Fruit fly (Drosophila melanogaster) whole organism, embryonic: Measurements from ENCODE around the gene shv.

Experiments
- Antp ChIP-seq: fragments of 200-800 bp; sonication (Bioruptor generic); optimal IDR thresholded peaks from 3 replicates; lab custom pipeline; 2016; ENCODE audit warnings: missing biosample characterization, missing genetic modification characterization
- Asciz ChIP-seq: fragments of 200-800 bp; sonication (Bioruptor generic); optimal IDR thresholded peaks from 2 replicates; lab custom pipeline; 2017; ENCODE audit warnings: missing biosample characterization, mild to moderate bottlenecking, missing genetic modification characterization, missing genetic modification reagents
- Awh ChIP-seq: fragments of 200-800 bp; sonication (Bioruptor generic); IDR thresholded peaks from 2 replicates; pipeline ENCODE4, ENCODE4 v1.3.6; 2022; ENCODE audit warnings: missing biosample characterization, missing genetic modification characterization
- Blimp-1 ChIP-seq: fragments of 200-800 bp; sonication (Bioruptor generic); optimal IDR thresholded peaks from 3 replicates; lab custom pipeline; 2018; ENCODE audit warnings: missing biosample characterization, missing genetic modification characterization, mild to moderate bottlenecking, moderate library complexity, missing genetic modification reagents
- C15 ChIP-seq: fragments of 200-800 bp; sonication (Bioruptor generic); IDR thresholded peaks from 3 replicates; pipeline ENCODE4 v1.3.6; 2022; ENCODE audit warnings: missing biosample characterization, missing genetic modification characterization
- CG10147 ChIP-seq: fragments of 200-800 bp; sonication (Bioruptor generic); optimal IDR thresholded peaks from 2 replicates; lab custom pipeline; 2019; ENCODE audit warnings: missing biosample characterization, mild to moderate bottlenecking, missing genetic modification characterization, moderate library complexity
- CG10462 ChIP-seq: fragments of 200-800 bp; sonication (Bioruptor generic); optimal IDR thresholded peaks from 2 replicates; lab custom pipeline; 2016; ENCODE audit warnings: missing biosample characterization, missing genetic modification characterization
- CG11093 ChIP-seq: fragments of 200-800 bp; sonication (Bioruptor generic); IDR thresholded peaks from 3 replicates; pipeline ENCODE4 v1.3.6; 2022; ENCODE audit warnings: missing biosample characterization, missing genetic modification characterization
- CG13123 ChIP-seq: fragments of 200-800 bp; sonication (Bioruptor generic); optimal IDR thresholded peaks from 2 replicates; lab custom pipeline; 2016; ENCODE audit warnings: missing biosample characterization, missing genetic modification characterization
- CG15601 ChIP-seq: fragments of 200-800 bp; sonication (Bioruptor generic); optimal IDR thresholded peaks from 3 replicates; lab custom pipeline; 2019; ENCODE audit warnings: missing biosample characterization, mild to moderate bottlenecking, missing genetic modification characterization, moderate library complexity
- CG2120 ChIP-seq: fragments of 200-800 bp; sonication (Bioruptor generic); optimal IDR thresholded peaks from 3 replicates; lab custom pipeline; 2016; ENCODE audit warnings: missing biosample characterization, missing genetic modification characterization
- CG2678 ChIP-seq: fragments of 200-800 bp; sonication (Bioruptor generic); optimal IDR thresholded peaks from 3 replicates; lab custom pipeline; 2019; ENCODE audit warnings: missing biosample characterization, mild to moderate bottlenecking, missing genetic modification characterization, moderate library complexity
- CG30020 ChIP-seq: fragments of 200-800 bp; optimal IDR thresholded peaks from 2 replicates; lab custom pipeline; 2019; ENCODE audit warnings: missing biosample characterization, mild to moderate bottlenecking, missing genetic modification characterization, moderate library complexity
- CG31365 ChIP-seq: fragments of 200-800 bp; sonication (Bioruptor generic); optimal IDR thresholded peaks from 2 replicates; lab custom pipeline; 2018; ENCODE audit warnings: missing biosample characterization, mild to moderate bottlenecking, missing genetic modification characterization
- CG31441 ChIP-seq: fragments of 200-800 bp; sonication (Bioruptor generic); IDR thresholded peaks from 2 replicates; pipeline ENCODE4 v1.3.6; 2022; ENCODE audit warnings: missing biosample characterization, missing genetic modification characterization
- CG34224 ChIP-seq: fragments of 200-800 bp; sonication (Bioruptor generic); IDR thresholded peaks from 3 replicates; pipeline ENCODE4 v1.3.6; 2022; ENCODE audit warnings: missing biosample characterization, missing genetic modification characterization; ENCODE audit not compliant: partially characterized antibody
- CG34376 ChIP-seq: fragments of 200-800 bp; sonication (Bioruptor generic); optimal IDR thresholded peaks from 2 replicates; lab custom pipeline; 2018; ENCODE audit warnings: missing biosample characterization, mild to moderate bottlenecking, missing genetic modification characterization
- CG3847 ChIP-seq: fragments of 200-800 bp; sonication (Bioruptor generic); IDR thresholded peaks from 2 replicates; pipeline ENCODE4 v1.3.6; 2022; ENCODE audit warnings: missing biosample characterization, missing genetic modification characterization
- CG5245 ChIP-seq: fragments of 200-800 bp; sonication (Bioruptor generic); optimal IDR thresholded peaks from 3 replicates; lab custom pipeline; 2016; ENCODE audit warnings: missing biosample characterization, missing genetic modification characterization
- CG6765 ChIP-seq: fragments of 200-800 bp; sonication (Bioruptor generic); optimal IDR thresholded peaks from 3 replicates; lab custom pipeline; 2017; ENCODE audit warnings: missing biosample characterization, mild to moderate bottlenecking, missing genetic modification characterization
- CG6791 ChIP-seq: fragments of 200-800 bp; sonication (Bioruptor generic); IDR thresholded peaks from 3 replicates; pipeline ENCODE4 v1.3.6; 2022; ENCODE audit warnings: missing biosample characterization, missing genetic modification characterization; ENCODE audit not compliant: partially characterized antibody
- CG7372 ChIP-seq: fragments of 200-800 bp; sonication (Bioruptor generic); IDR thresholded peaks from 2 replicates; pipeline ENCODE4 v1.3.6; 2022; ENCODE audit warnings: missing biosample characterization, missing genetic modification characterization
- Gsc ChIP-seq: fragments of 200-800 bp; sonication (Bioruptor generic); IDR thresholded peaks from 2 replicates; pipeline ENCODE4 v1.3.6; 2022; ENCODE audit warnings: missing biosample characterization, missing genetic modification characterization
- HLH54F ChIP-seq: fragments of 200-800 bp; sonication (Bioruptor generic); optimal IDR thresholded peaks from 3 replicates; lab custom pipeline; 2016; ENCODE audit warnings: missing biosample characterization, missing genetic modification characterization
- Hr78 ChIP-seq, 2 experiments: fragments of 200-800 bp in 1 of 2; fragments of >200 bp in 1 of 2; sonication (Bioruptor generic) in 1 of 2; optimal IDR thresholded peaks; 2 replicates each; lab custom pipeline; 2017 to 2019; ENCODE audit warnings: missing biosample characterization in 2 of 2, missing genetic modification characterization in 2 of 2, mild to moderate bottlenecking in 1 of 2, moderate library complexity in 1 of 2
- Jarid2 ChIP-seq: fragments of 200-800 bp; sonication (Bioruptor generic); optimal IDR thresholded peaks from 3 replicates; lab custom pipeline; 2017; ENCODE audit warnings: mild to moderate bottlenecking, missing biosample characterization, missing genetic modification reagents, missing genetic modification characterization
- NK7.1 ChIP-seq: fragments of 200-800 bp; sonication (Bioruptor generic); optimal IDR thresholded peaks from 3 replicates; lab custom pipeline; 2016; ENCODE audit warnings: missing biosample characterization, missing genetic modification characterization
- Ptx1 ChIP-seq: fragments of 200-800 bp; sonication (Bioruptor generic); IDR thresholded peaks from 2 replicates; pipeline ENCODE4 v1.3.6; 2022; ENCODE audit warnings: missing biosample characterization, missing genetic modification characterization
- Sox102F ChIP-seq: fragments of 200-800 bp; sonication (Bioruptor generic); optimal IDR thresholded peaks from 2 replicates; lab custom pipeline; 2018; ENCODE audit warnings: missing biosample characterization, mild to moderate bottlenecking, missing genetic modification characterization, moderate library complexity
- YL-1 ChIP-seq: fragments of 200-800 bp; sonication (Bioruptor generic); optimal IDR thresholded peaks from 3 replicates; lab custom pipeline; 2017; ENCODE audit warnings: missing biosample characterization, mild to moderate bottlenecking, missing genetic modification characterization
- ara ChIP-seq: fragments of 200-800 bp; sonication (Bioruptor generic); IDR thresholded peaks from 2 replicates; pipeline ENCODE4 v1.3.6; 2022; ENCODE audit warnings: missing biosample characterization, missing genetic modification characterization
- bowl ChIP-seq: fragments of 200-800 bp; sonication (Bioruptor generic); IDR thresholded peaks from 2 replicates; pipeline ENCODE4 v1.3.6; 2022; ENCODE audit warnings: missing biosample characterization, missing genetic modification characterization
- bsh ChIP-seq, 2 experiments: fragments of 200-800 bp; sonication (Bioruptor generic); optimal IDR thresholded peaks; 2 replicates each; lab custom pipeline; 2017 to 2018; ENCODE audit warnings: mild to moderate bottlenecking in 2 of 2, missing biosample characterization in 2 of 2, missing genetic modification characterization in 2 of 2, moderate library complexity in 1 of 2
- cas ChIP-seq: fragments of 200-800 bp; sonication (Bioruptor generic); IDR thresholded peaks from 2 replicates; pipeline ENCODE4 v1.3.6; 2022; ENCODE audit warnings: missing biosample characterization, missing genetic modification characterization
- caup ChIP-seq: fragments of 200-800 bp; sonication (Bioruptor generic); optimal IDR thresholded peaks from 3 replicates; lab custom pipeline; 2017; ENCODE audit warnings: missing biosample characterization, mild to moderate bottlenecking, missing genetic modification characterization, moderate library complexity; ENCODE audit not compliant: severe bottlenecking
- cg ChIP-seq: fragments of 200-800 bp; sonication (Bioruptor generic); optimal IDR thresholded peaks from 3 replicates; lab custom pipeline; 2019; ENCODE audit warnings: missing biosample characterization, mild to moderate bottlenecking, missing genetic modification characterization, moderate library complexity
- corto ChIP-seq: fragments of 200-800 bp; sonication (Bioruptor generic); optimal IDR thresholded peaks from 2 replicates; lab custom pipeline; 2016; ENCODE audit warnings: missing biosample characterization, mild to moderate bottlenecking, missing genetic modification characterization, moderate library complexity
- croc ChIP-seq: fragments of 200-800 bp; sonication (Bioruptor generic); conservative IDR thresholded peaks from 3 replicates; pipeline ENCODE4 v1.3.6; 2022; ENCODE audit warnings: missing biosample characterization, missing genetic modification characterization
- danr ChIP-seq: fragments of 200-800 bp; sonication (Bioruptor generic); IDR thresholded peaks from 2 replicates; pipeline ENCODE4 v1.3.6; 2022; ENCODE audit warnings: missing biosample characterization, missing genetic modification characterization
- gro ChIP-seq: fragments of 200-800 bp; sonication (Bioruptor generic); optimal IDR thresholded peaks from 2 replicates; lab custom pipeline; 2016; ENCODE audit warnings: missing biosample characterization, missing genetic modification characterization
- klu ChIP-seq: fragments of 200-800 bp; sonication (Bioruptor generic); IDR thresholded peaks from 2 replicates; pipeline ENCODE4 v1.3.6; 2022; ENCODE audit warnings: missing biosample characterization, missing genetic modification characterization
- lab ChIP-seq: fragments of 200-800 bp; sonication (Bioruptor generic); optimal IDR thresholded peaks from 3 replicates; lab custom pipeline; 2017; ENCODE audit warnings: missing biosample characterization, missing genetic modification characterization, mild to moderate bottlenecking, moderate library complexity, missing genetic modification reagents
- lmd ChIP-seq: fragments of 200-800 bp; sonication (Bioruptor generic); IDR thresholded peaks from 2 replicates; pipeline ENCODE4 v1.3.6; 2022; ENCODE audit warnings: missing biosample characterization, missing genetic modification characterization
- maf-S ChIP-seq: fragments of 200-800 bp; sonication (Bioruptor generic); optimal IDR thresholded peaks from 2 replicates; lab custom pipeline; 2016; ENCODE audit warnings: missing biosample characterization, missing genetic modification characterization
- nau ChIP-seq: fragments of 200-800 bp; sonication (Bioruptor generic); optimal IDR thresholded peaks from 3 replicates; lab custom pipeline; 2017; ENCODE audit warnings: missing biosample characterization, mild to moderate bottlenecking, missing genetic modification characterization, missing genetic modification reagents
- otp ChIP-seq: fragments of 200-800 bp; sonication (Bioruptor generic); IDR thresholded peaks from 3 replicates; pipeline ENCODE4, ENCODE4 v1.3.6; 2022; ENCODE audit warnings: missing biosample characterization, missing genetic modification characterization
- pum ChIP-seq: fragments of 200-800 bp; sonication (Bioruptor generic); optimal IDR thresholded peaks from 2 replicates; lab custom pipeline; 2016; ENCODE audit warnings: missing biosample characterization, missing genetic modification characterization
- sens ChIP-seq: fragments of 200-800 bp; sonication (Bioruptor generic); peaks from one replicate; lab custom pipeline; 2016; ENCODE audit warnings: missing biosample characterization, missing genetic modification characterization
- tup ChIP-seq: fragments of 200-800 bp; sonication (Bioruptor generic); optimal IDR thresholded peaks from 2 replicates; lab custom pipeline; 2016; ENCODE audit warnings: missing biosample characterization, mild to moderate bottlenecking, missing genetic modification characterization, moderate library complexity
- zf30C ChIP-seq: fragments of 200-800 bp; sonication (Bioruptor generic); optimal IDR thresholded peaks from 3 replicates; lab custom pipeline; 2018; ENCODE audit warnings: missing biosample characterization, mild to moderate bottlenecking, missing genetic modification characterization

shv gene

DNA sequence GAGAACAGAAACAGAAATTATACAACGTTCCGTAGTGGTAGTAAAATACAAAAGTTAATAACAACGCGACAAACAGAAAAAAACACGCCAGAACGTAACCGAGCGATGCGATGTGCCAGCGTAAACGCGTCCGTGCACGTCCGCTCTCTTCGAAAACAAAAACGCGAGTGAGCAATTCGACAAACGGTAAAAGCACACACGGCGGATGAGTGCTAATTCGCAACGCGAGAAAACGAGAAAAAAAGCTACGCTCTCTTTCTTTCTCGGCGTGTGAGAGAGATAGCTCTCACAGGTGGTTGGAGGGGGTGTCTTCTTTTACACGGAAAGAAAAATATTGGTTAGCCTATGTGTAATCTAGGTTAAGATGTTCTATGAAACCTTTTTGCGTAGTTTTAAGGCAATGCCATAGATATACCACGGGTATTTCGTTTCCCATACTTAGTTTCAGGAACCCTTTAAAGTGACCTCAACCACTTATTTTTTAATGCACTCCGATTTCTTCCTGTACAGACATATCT, 19.2 kb downstream of the shv start, which contains the start of gene CG4297 (continued):
- TF ChIP-seq CG34376 (GFP tag; lab: Kevin White, UChicago), result peak; percentile 94
- peak; percentile 84 for TF ChIP-seq CG15601 (tag; lab: Kevin White, UChicago)
- TF ChIP-seq CG6765, result peak; percentile 90
- TF ChIP-seq CG10462 (GFP tag; lab: Kevin White, UChicago), result peak; percentile 85
- TF ChIP-seq YL-1 (GFP tag; lab: Kevin White, UChicago), result peak; percentile 43
- TF ChIP-seq CG31441 (GFP tag; lab: Robert Waterston, UW), result no peak
- peak; percentile 90 for TF ChIP-seq gro (GFP tag; lab: Kevin White, UChicago)
- no peak for TF ChIP-seq CG34224 (GFP tag; lab: Robert Waterston, UW)
- TF ChIP-seq Ptx1 (GFP tag; lab: Robert Waterston, UW), result no peak
- peak; percentile 45 for TF ChIP-seq corto (GFP tag; lab: Kevin White, UChicago)
- TF ChIP-seq CG5245 (GFP tag; lab: Kevin White, UChicago), result peak; percentile 91
- peak; percentile 97 for TF ChIP-seq zf30C (GFP tag; lab: Kevin White, UChicago)
- TF ChIP-seq bsh (GFP tag; optimal IDR thresholded peaks at IDR 0.05; lab: Kevin White, UChicago), result peak; percentile 24 to 93
- TF ChIP-seq CG11093 (GFP tag; lab: Robert Waterston, UW), result peak; percentile 87
- TF ChIP-seq CG3847 (GFP tag; lab: Robert Waterston, UW), result no peak
- TF ChIP-seq C15 (GFP tag; lab: Robert Waterston, UW), result no peak
- no peak for TF ChIP-seq CG7372 (GFP tag; lab: Robert Waterston, UW)
- TF ChIP-seq tup, result peak; percentile 83
- TF ChIP-seq Asciz, result peak; percentile 94
- TF ChIP-seq CG2678 (tag; lab: Kevin White, UChicago), result peak; percentile 95
- TF ChIP-seq nau (GFP tag; lab: Kevin White, UChicago), result peak; percentile 95
- TF ChIP-seq NK7.1 (GFP tag; lab: Kevin White, UChicago), result peak; percentile 85
- TF ChIP-seq Blimp-1, result peak; percentile 91
- peak; percentile 88 for TF ChIP-seq CG10147
- peak; percentile 95 for TF ChIP-seq Antp
- peak; percentile 84 for TF ChIP-seq croc
- peak; percentile 97 for TF ChIP-seq CG2120 (GFP tag; lab: Kevin White, UChicago)
- TF ChIP-seq danr (GFP tag; lab: Robert Waterston, UW), result no peak
- no peak for TF ChIP-seq ara (GFP tag; lab: Robert Waterston, UW)
- no peak for TF ChIP-seq otp (GFP tag; lab: Robert Waterston, UW)
- no peak for TF ChIP-seq Gsc (GFP tag; lab: Robert Waterston, UW)
- no peak for TF ChIP-seq klu (GFP tag; lab: Robert Waterston, UW)
- TF ChIP-seq cg (GFP tag; lab: Kevin White, UChicago), result no peak
- TF ChIP-seq CG30020 (tag; lab: Kevin White, UChicago), result peak; percentile 40
- TF ChIP-seq maf-S, result peak; percentile 92
- TF ChIP-seq caup (GFP tag; lab: Kevin White, UChicago), result peak; percentile 94
- TF ChIP-seq bowl (GFP tag; lab: Robert Waterston, UW), result no peak
- TF ChIP-seq CG6791, result no peak
- peak; percentile 92 for TF ChIP-seq pum (GFP tag; lab: Kevin White, UChicago)
- peak; percentile 93 for TF ChIP-seq HLH54F (GFP tag; lab: Kevin White, UChicago)
- TF ChIP-seq sens (GFP tag; lab: Kevin White, UChicago), result peak; percentile 98
- peak; percentile 77 for TF ChIP-seq Jarid2 (GFP tag; lab: Kevin White, UChicago)
- TF ChIP-seq Awh, result no peak
- peak; percentile 83 for TF ChIP-seq CG31365 (tag; lab: Kevin White, UChicago)
- TF ChIP-seq Hr78 (GFP tag; optimal IDR thresholded peaks at IDR 0.05; lab: Kevin White, UChicago), result peak in 1 of 2 experiments; percentile 79
- TF ChIP-seq CG13123 (GFP tag; lab: Kevin White, UChicago), result peak; percentile 76
- TF ChIP-seq lab (GFP tag; lab: Kevin White, UChicago), result peak; percentile 97
- TF ChIP-seq cas (GFP tag; lab: Robert Waterston, UW), result no peak
- no peak for TF ChIP-seq lmd
- TF ChIP-seq Sox102F (GFP tag; lab: Kevin White, UChicago), result peak; percentile 95
